Worm (Caenorhabditis elegans) whole organism, L2 larva: ENCODE data around the gene Y43F8B.1.

ENCODE experiments used
- egl-27 ChIP-seq: sonication (generic microtip); optimal IDR thresholded peaks from 3 replicates; lab custom pipeline; 2017; ENCODE audit warnings: missing biosample characterization, missing genetic modification reagents, missing genetic modification characterization
- elt-1 ChIP-seq: fragments of 150-350 bp; optimal IDR thresholded peaks from 2 replicates; lab custom pipeline; 2014; ENCODE audit warnings: missing biosample characterization, missing genetic modification characterization
- gmeb-1 ChIP-seq: fragments of 150-350 bp; optimal IDR thresholded peaks from 2 replicates; lab custom pipeline; 2014; ENCODE audit warnings: missing biosample characterization, missing genetic modification characterization
- lin-13 ChIP-seq: fragments of 150-350 bp; optimal IDR thresholded peaks from 2 replicates; lab custom pipeline; 2014; ENCODE audit warnings: missing biosample characterization, missing genetic modification reagents, missing genetic modification characterization
- lsy-2 ChIP-seq, 2 experiments: fragments of 150-350 bp in 1 of 2; sonication (generic microtip) in 1 of 2; optimal IDR thresholded peaks; 2 replicates each; lab custom pipeline; 2014 to 2017; ENCODE audit warnings: missing biosample characterization in 2 of 2, missing genetic modification characterization in 2 of 2
- mdl-1 ChIP-seq, 2 experiments: fragments of 150-350 bp in 1 of 2; sonication (generic microtip) in 1 of 2; optimal IDR thresholded peaks; 2 replicates each; lab custom pipeline; 2017; ENCODE audit warnings: missing biosample characterization in 2 of 2, missing genetic modification characterization in 2 of 2
- nhr-237 ChIP-seq: fragments of 150-350 bp; optimal IDR thresholded peaks from 2 replicates; lab custom pipeline; 2014; ENCODE audit warnings: missing biosample characterization, missing genetic modification characterization
- ztf-1 ChIP-seq: fragments of 200-800 bp; sonication (Bioruptor generic); conservative IDR thresholded peaks from 2 replicates; pipeline ENCODE4 v1.3.6; 2022; ENCODE audit warnings: missing genetic modification characterization, missing compliant biosample characterization
- ztf-11 ChIP-seq: sonication (generic microtip); optimal IDR thresholded peaks from 2 replicates; lab custom pipeline; 2017; ENCODE audit warnings: missing biosample characterization, missing genetic modification characterization

DNA sequence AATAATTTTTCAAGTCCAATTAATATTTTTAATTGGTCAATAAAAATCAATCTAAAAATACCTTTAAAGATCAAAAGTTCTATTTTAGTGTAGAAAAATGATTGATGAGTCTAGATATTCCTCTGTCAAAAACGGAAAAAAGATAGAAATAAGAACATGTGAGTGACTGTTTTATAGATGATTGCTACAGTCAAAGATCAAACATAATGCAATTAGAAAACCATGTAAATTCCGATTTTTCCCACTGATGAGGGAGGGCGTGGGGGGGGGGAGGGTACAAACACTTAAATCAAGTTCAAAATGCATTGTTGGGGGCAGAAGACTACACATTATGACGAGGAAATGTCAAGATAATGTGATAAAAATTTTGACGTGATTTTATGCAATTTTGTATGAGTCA, 19.8 kb downstream of the Y43F8B.1 start:
- TF ChIP-seq ztf-1 (GFP tag; lab: Robert Waterston, UW) = no peak
- no peak for TF ChIP-seq lin-13 (GFP tag; lab: Kevin White, UChicago)
- TF ChIP-seq nhr-237 (tag; lab: Kevin White, UChicago) = no peak
- no peak for TF ChIP-seq ztf-11
- no peak for TF ChIP-seq gmeb-1
- no peak for TF ChIP-seq elt-1
- TF ChIP-seq mdl-1 (tag; optimal IDR thresholded peaks at IDR 0.05; lab: Kevin White, UChicago) = no peak
- TF ChIP-seq egl-27 (tag; lab: Kevin White, UChicago) = no peak
- no peak for TF ChIP-seq lsy-2 (tag; optimal IDR thresholded peaks at IDR 0.05; lab: Kevin White, UChicago)
